Worm (Caenorhabditis elegans) whole organism, L4 larva: ENCODE results near the gene mig-15.

Experiments used
- F37D6.2 ChIP-seq: sonication (generic microtip); optimal IDR thresholded peaks from 2 replicates; lab custom pipeline; 2016; ENCODE audit warnings: mild to moderate bottlenecking, missing genetic modification characterization, missing compliant biosample characterization
- F49E8.2 ChIP-seq: sonication (generic microtip); optimal IDR thresholded peaks from 2 replicates; lab custom pipeline; 2016; ENCODE audit warnings: missing compliant biosample characterization, mild to moderate bottlenecking, missing genetic modification characterization, borderline replicate concordance
- Y5F2A.4 ChIP-seq: fragments of 200-800 bp; sonication (Bioruptor generic); optimal IDR thresholded peaks from 2 replicates; lab custom pipeline; 2018; ENCODE audit warnings: mild to moderate bottlenecking, missing genetic modification characterization, missing compliant biosample characterization
- ZK337.2 ChIP-seq: fragments of 200-800 bp; sonication (Bioruptor generic); IDR thresholded peaks from 2 replicates; pipeline ENCODE4 v1.3.6; 2022; ENCODE audit warnings: missing genetic modification reagents, missing genetic modification characterization, missing compliant biosample characterization
- ZK546.5 ChIP-seq, 2 experiments: sonication (generic microtip); optimal IDR thresholded peaks; 2 replicates each; lab custom pipeline; 2017; ENCODE audit warnings: missing biosample characterization in 2 of 2, missing genetic modification characterization in 2 of 2
- aly-2 ChIP-seq: sonication (generic microtip); optimal IDR thresholded peaks from 2 replicates; lab custom pipeline; 2018; ENCODE audit warnings: missing biosample characterization, missing genetic modification characterization
- attf-4 ChIP-seq: sonication (generic microtip); optimal IDR thresholded peaks from 3 replicates; lab custom pipeline; 2017; ENCODE audit warnings: missing biosample characterization, missing genetic modification characterization
- ceh-44 ChIP-seq: fragments of 200-800 bp; sonication (Bioruptor generic); IDR thresholded peaks from 2 replicates; pipeline ENCODE4 v1.3.6; 2022; ENCODE audit warnings: missing genetic modification reagents, missing genetic modification characterization, missing compliant biosample characterization
- daf-16 ChIP-seq, 3 experiments: sonication (generic microtip); optimal IDR thresholded peaks; 2 replicates each; lab custom pipeline; 2016 to 2017; ENCODE audit warnings: missing genetic modification characterization in 3 of 3, missing genetic modification reagents in 3 of 3, mild to moderate bottlenecking in 2 of 3, missing compliant biosample characterization in 2 of 3, missing biosample characterization in 1 of 3, moderate library complexity in 1 of 3
- dmd-6 ChIP-seq: fragments of 200-800 bp; sonication (Bioruptor generic); IDR thresholded peaks from 2 replicates; pipeline ENCODE4 v1.3.6; 2022; ENCODE audit warnings: missing genetic modification reagents, missing genetic modification characterization, missing compliant biosample characterization
- dmd-8 ChIP-seq: fragments of 200-800 bp; sonication (Bioruptor generic); IDR thresholded peaks from 2 replicates; pipeline ENCODE4 v1.3.6; 2022; ENCODE audit warnings: missing genetic modification characterization, missing compliant biosample characterization
- dmd-9 ChIP-seq: fragments of 200-800 bp; sonication (Bioruptor generic); IDR thresholded peaks from 2 replicates; pipeline ENCODE4 v1.3.6; 2022; ENCODE audit warnings: missing genetic modification reagents, missing genetic modification characterization, missing compliant biosample characterization
- dpl-1 ChIP-seq: fragments of 150-350 bp; optimal IDR thresholded peaks from 2 replicates; lab custom pipeline; 2014; ENCODE audit warnings: missing biosample characterization, missing genetic modification reagents, missing genetic modification characterization
- egl-43 ChIP-seq: fragments of 200-800 bp; sonication (Bioruptor generic); IDR thresholded peaks from 2 replicates; pipeline ENCODE4 v1.3.6; 2022; ENCODE audit warnings: missing genetic modification reagents, missing genetic modification characterization, missing compliant biosample characterization
- fos-1 ChIP-seq: fragments of 150-350 bp; optimal IDR thresholded peaks from 2 replicates; lab custom pipeline; 2014; ENCODE audit warnings: missing biosample characterization, missing genetic modification characterization
- hmg-1.1 ChIP-seq: fragments of 200-800 bp; sonication (Bioruptor generic); IDR thresholded peaks from 2 replicates; pipeline ENCODE4 v1.3.6; 2022; ENCODE audit warnings: missing genetic modification reagents, missing genetic modification characterization, missing compliant biosample characterization
- lim-7 ChIP-seq: fragments of 200-800 bp; sonication (Bioruptor generic); IDR thresholded peaks from 2 replicates; pipeline ENCODE4 v1.3.6; 2022; ENCODE audit warnings: missing genetic modification characterization, missing compliant biosample characterization
- lin-38 ChIP-seq: fragments of 200-800 bp; sonication (Bioruptor generic); IDR thresholded peaks from 2 replicates; pipeline ENCODE4 v1.3.6; 2022; ENCODE audit warnings: missing genetic modification reagents, missing genetic modification characterization, missing compliant biosample characterization
- lin-39 ChIP-seq: fragments of 150-350 bp; optimal IDR thresholded peaks from 2 replicates; lab custom pipeline; 2014; ENCODE audit warnings: missing biosample characterization, missing genetic modification reagents, missing genetic modification characterization
- lsy-2 ChIP-seq, 2 experiments: fragments of 150-350 bp in 1 of 2; sonication (generic microtip) in 1 of 2; optimal IDR thresholded peaks; 2 replicates each; lab custom pipeline; 2014 to 2017; ENCODE audit warnings: missing biosample characterization in 2 of 2, missing genetic modification characterization in 2 of 2
- madf-5 ChIP-seq, 2 experiments: fragments of 200-800 bp; sonication (Bioruptor generic); IDR thresholded peaks; 2 replicates each; pipeline ENCODE4 v1.3.6; 2022; ENCODE audit warnings: missing compliant biosample characterization in 2 of 2, missing genetic modification characterization in 2 of 2
- mdl-1 ChIP-seq, 2 experiments: fragments of 150-350 bp in 1 of 2; sonication (generic microtip) in 1 of 2; optimal IDR thresholded peaks; 2 replicates each; lab custom pipeline; 2014 to 2017; ENCODE audit warnings: missing biosample characterization in 2 of 2, missing genetic modification characterization in 2 of 2
- mdt-29 ChIP-seq: fragments of 200-800 bp; sonication (Bioruptor generic); IDR thresholded peaks from 2 replicates; pipeline ENCODE4 v1.3.6; 2022; ENCODE audit warnings: missing genetic modification reagents, missing genetic modification characterization, missing compliant biosample characterization
- mep-1 ChIP-seq: fragments of 150-350 bp; sonication (generic microtip); optimal IDR thresholded peaks from 3 replicates; lab custom pipeline; 2014; ENCODE audit warnings: missing biosample characterization, missing genetic modification characterization
- nhr-10 ChIP-seq: fragments of 150-350 bp; optimal IDR thresholded peaks from 2 replicates; lab custom pipeline; 2014; ENCODE audit warnings: missing biosample characterization, missing genetic modification characterization
- nhr-25 ChIP-seq: sonication (generic microtip); optimal IDR thresholded peaks from 2 replicates; lab custom pipeline; 2017; ENCODE audit warnings: missing genetic modification characterization, mild to moderate bottlenecking, missing compliant biosample characterization, antibody characterized with exemption, moderate library complexity, borderline replicate concordance; ENCODE audit not compliant: insufficient read depth
- pha-4 ChIP-seq, 2 experiments: fragments of 150-350 bp in 1 of 2; fragments of 200-800 bp in 1 of 2; sonication (Bioruptor generic) in 1 of 2; IDR thresholded peaks in 1 of 2; optimal IDR thresholded peaks in 1 of 2; 2 replicates each; pipeline versions ENCODE4 v1.3.6 to Lab custom; 2014 to 2022; ENCODE audit warnings: missing genetic modification characterization in 2 of 2, missing genetic modification reagents in 2 of 2, missing biosample characterization in 1 of 2, missing compliant biosample characterization in 1 of 2
- php-3 ChIP-seq: fragments of 200-800 bp; sonication (Bioruptor generic); IDR thresholded peaks from 2 replicates; pipeline ENCODE4 v1.3.6; 2022; ENCODE audit warnings: missing genetic modification reagents, missing genetic modification characterization, missing compliant biosample characterization
- set-16 ChIP-seq: fragments of 200-800 bp; sonication (Bioruptor generic); IDR thresholded peaks from 2 replicates; pipeline ENCODE4 v1.3.6; 2022; ENCODE audit warnings: missing genetic modification reagents, missing genetic modification characterization, missing compliant biosample characterization
- spr-1 ChIP-seq: sonication (generic microtip); optimal IDR thresholded peaks from 2 replicates; lab custom pipeline; 2016; ENCODE audit warnings: mild to moderate bottlenecking, missing genetic modification characterization, missing compliant biosample characterization
- unc-62 ChIP-seq, 3 experiments: fragments of 150-350 bp in 1 of 3; sonication (generic microtip); optimal IDR thresholded peaks in 2 of 3; peaks in 1 of 3; 1 replicate in 1 of 3; 2 replicates in 2 of 3; lab custom pipeline; 2014 to 2017; ENCODE audit warnings: missing biosample characterization in 3 of 3, missing genetic modification characterization in 3 of 3, missing genetic modification reagents in 3 of 3, missing genotype in 1 of 3
- vab-7 ChIP-seq: fragments of 200-800 bp; sonication (Bioruptor generic); IDR thresholded peaks from 2 replicates; pipeline ENCODE4 v1.3.6; 2022; ENCODE audit warnings: missing genetic modification reagents, missing genetic modification characterization, missing compliant biosample characterization
- zfp-2 ChIP-seq: sonication (generic microtip); optimal IDR thresholded peaks from 2 replicates; lab custom pipeline; 2016; ENCODE audit warnings: mild to moderate bottlenecking, missing genetic modification characterization, missing compliant biosample characterization
- zfp-3 ChIP-seq: fragments of 200-800 bp; sonication (Bioruptor generic); conservative IDR thresholded peaks from 2 replicates; pipeline ENCODE4 v1.3.6; 2022; ENCODE audit warnings: missing genetic modification reagents, missing genetic modification characterization, missing compliant biosample characterization

mig-15 gene

DNA sequence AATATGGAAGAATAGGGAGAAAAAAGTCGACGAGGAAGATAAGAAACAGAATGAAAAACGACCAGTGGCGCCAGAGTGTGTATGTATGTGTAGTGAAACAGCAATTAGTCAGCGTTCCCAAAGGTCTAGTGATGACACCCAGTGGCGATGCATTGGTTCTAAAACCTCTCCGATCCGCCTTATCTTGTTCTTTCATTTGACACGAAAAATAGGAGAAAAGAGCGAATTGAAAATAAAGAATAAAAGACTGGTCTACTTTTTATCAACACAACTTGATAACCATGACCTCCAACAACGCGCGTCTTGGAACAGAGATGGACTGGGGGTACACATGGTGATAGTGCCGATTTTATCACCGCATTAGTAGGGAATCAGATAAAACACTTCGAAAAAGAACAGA, 2.4 kb upstream of the mig-15 start (continued):
- TF ChIP-seq mdl-1 (tag; optimal IDR thresholded peaks at IDR 0.05; lab: Kevin White, UChicago) (peak in 1 of 2 experiments; percentile 14), attf-4 (tag; lab: Kevin White, UChicago) (no peak), lim-7 (GFP tag; lab: Robert Waterston, UW) (no peak), unc-62 (GFP tag; optimal IDR thresholded peaks at IDR 0.05 in 1 of 2; lab: Kevin White, UChicago) (peak in 1 of 2 experiments; percentile 99), unc-62 (tag; optimal IDR thresholded peaks at IDR 0.05; lab: Kevin White, UChicago) (no peak), lsy-2 (tag; optimal IDR thresholded peaks at IDR 0.05; lab: Kevin White, UChicago) (peak in 1 of 2 experiments; percentile 15)

DNA sequence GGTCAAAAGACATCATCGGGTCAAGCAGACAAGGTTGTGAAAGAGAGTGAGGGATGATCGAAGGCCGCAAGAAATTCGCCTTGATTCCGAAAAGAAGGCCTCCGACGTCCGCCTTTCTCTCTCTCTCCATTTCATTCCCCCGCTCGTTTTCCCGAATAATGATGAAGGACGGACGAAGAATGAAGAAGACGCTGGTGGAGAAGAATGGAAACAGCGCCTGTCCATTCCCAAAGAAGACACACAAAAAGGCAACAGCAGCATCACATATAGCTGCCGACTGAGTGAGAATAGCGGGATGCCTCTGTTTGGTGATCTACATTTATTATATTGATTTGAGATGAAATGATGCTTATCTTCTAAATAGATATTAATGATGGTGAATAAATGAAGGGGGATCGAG, 746 bp upstream of the mig-15 start:
- TF ChIP-seq Y5F2A.4 (GFP tag; lab: Kevin White, UChicago), result no peak
- TF ChIP-seq lin-39, result no peak
- 0 out of 2 replicates have a peak, but pooled peaks have one; percentile 6 for TF ChIP-seq hmg-1.1 (GFP tag; lab: Robert Waterston, UW)
- no peak for TF ChIP-seq mep-1
- TF ChIP-seq set-16, result no peak
- no peak for TF ChIP-seq zfp-2 (tag; lab: Kevin White, UChicago)
- no peak for TF ChIP-seq php-3
- peak; percentile 15 for TF ChIP-seq nhr-25
- TF ChIP-seq daf-16 (GFP tag; optimal IDR thresholded peaks at IDR 0.05; lab: Kevin White, UChicago), result no peak
- TF ChIP-seq daf-16 (tag; optimal IDR thresholded peaks at IDR 0.05; lab: Kevin White, UChicago), result no peak
- TF ChIP-seq dmd-6 (GFP tag; lab: Robert Waterston, UW), result no peak
- TF ChIP-seq, all 104 proteins: peak for 2

DNA sequence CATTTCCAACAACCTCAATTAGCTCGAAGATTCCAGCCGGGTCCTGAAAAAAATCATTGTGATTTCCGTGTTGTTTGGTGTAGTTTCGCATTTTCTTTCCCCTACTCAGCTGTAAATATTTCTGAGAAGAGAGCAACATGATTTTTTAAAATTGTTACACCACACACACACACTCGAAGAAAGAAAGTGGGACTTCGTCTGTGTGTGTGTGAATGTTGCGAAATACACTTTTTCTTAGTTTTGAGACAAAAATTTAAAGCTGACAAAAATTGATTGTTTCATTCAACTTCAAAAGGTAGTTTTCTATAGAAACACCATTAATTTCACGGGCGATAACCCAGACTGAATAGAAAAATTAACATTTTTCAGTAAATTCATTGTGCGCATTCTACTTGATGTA, 348 bp downstream of the mig-15 start:
- TF ChIP-seq pha-4 (GFP tag; IDR thresholded peaks at IDR 0.05; lab: Robert Waterston, UW) (no peak), pha-4 (tag; optimal IDR thresholded peaks at IDR 0.05; lab: Kevin White, UChicago) (no peak), nhr-10 (tag; lab: Kevin White, UChicago) (no peak), lin-38 (GFP tag; lab: Robert Waterston, UW) (no peak), ceh-44 (GFP tag; lab: Robert Waterston, UW) (no peak), F37D6.2 (no peak), spr-1 (tag; lab: Kevin White, UChicago) (no peak), mdl-1 (tag; optimal IDR thresholded peaks at IDR 0.05; lab: Kevin White, UChicago) (no peak)

DNA sequence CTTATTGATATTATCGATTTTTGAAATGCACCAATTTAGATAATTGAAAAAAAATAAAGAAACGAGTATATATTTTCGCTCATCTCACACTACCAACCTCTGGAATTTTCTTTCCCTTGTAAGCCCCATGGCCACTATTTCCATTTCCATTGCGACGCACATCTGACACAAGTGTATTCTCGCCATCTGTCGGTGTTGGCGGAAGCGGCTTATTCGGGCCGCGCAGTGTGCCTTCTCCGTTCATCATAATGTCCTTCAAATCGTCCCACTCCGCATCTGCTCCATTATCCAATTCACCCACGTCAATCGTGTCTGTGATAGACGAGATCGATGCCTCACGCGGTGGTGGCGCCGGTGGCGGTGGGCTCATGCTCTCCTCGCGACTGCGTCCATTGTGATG, 3.7 kb downstream of the mig-15 start:
- TF ChIP-seq vab-7 (GFP tag; lab: Robert Waterston, UW), result 0 out of 2 replicates have a peak, but pooled peaks have one; percentile 17
- TF ChIP-seq madf-5 (GFP tag; IDR thresholded peaks at IDR 0.05; lab: Robert Waterston, UW), result no peak
- no peak for TF ChIP-seq mep-1
- TF ChIP-seq aly-2 (tag; lab: Kevin White, UChicago), result no peak
- TF ChIP-seq F49E8.2, result no peak
- no peak for TF ChIP-seq ZK546.5 (tag; optimal IDR thresholded peaks at IDR 0.05; lab: Kevin White, UChicago)
- TF ChIP-seq ZK337.2, result no peak
- no peak for TF ChIP-seq lsy-2 (tag; optimal IDR thresholded peaks at IDR 0.05; lab: Kevin White, UChicago)
- no peak for TF ChIP-seq dmd-8
- TF ChIP-seq Y5F2A.4 (GFP tag; lab: Kevin White, UChicago), result no peak
- no peak for TF ChIP-seq F37D6.2
- no peak for TF ChIP-seq dmd-9 (GFP tag; lab: Robert Waterston, UW)
- TF ChIP-seq mdt-29 (GFP tag; lab: Robert Waterston, UW), result no peak
- no peak for TF ChIP-seq dpl-1 (GFP tag; lab: Kevin White, UChicago)
- TF ChIP-seq egl-43 (GFP tag; lab: Robert Waterston, UW), result 0 out of 2 replicates have a peak, but pooled peaks have one; percentile 9
- TF ChIP-seq zfp-3 (GFP tag; lab: Robert Waterston, UW), result no peak
- TF ChIP-seq set-16, result peak; percentile 49; the same call in 1 of the 2 replicates
- TF ChIP-seq fos-1, result no peak
